Worm (Caenorhabditis elegans): Measurements from ENCODE around the gene K03H1.12.

DNA sequence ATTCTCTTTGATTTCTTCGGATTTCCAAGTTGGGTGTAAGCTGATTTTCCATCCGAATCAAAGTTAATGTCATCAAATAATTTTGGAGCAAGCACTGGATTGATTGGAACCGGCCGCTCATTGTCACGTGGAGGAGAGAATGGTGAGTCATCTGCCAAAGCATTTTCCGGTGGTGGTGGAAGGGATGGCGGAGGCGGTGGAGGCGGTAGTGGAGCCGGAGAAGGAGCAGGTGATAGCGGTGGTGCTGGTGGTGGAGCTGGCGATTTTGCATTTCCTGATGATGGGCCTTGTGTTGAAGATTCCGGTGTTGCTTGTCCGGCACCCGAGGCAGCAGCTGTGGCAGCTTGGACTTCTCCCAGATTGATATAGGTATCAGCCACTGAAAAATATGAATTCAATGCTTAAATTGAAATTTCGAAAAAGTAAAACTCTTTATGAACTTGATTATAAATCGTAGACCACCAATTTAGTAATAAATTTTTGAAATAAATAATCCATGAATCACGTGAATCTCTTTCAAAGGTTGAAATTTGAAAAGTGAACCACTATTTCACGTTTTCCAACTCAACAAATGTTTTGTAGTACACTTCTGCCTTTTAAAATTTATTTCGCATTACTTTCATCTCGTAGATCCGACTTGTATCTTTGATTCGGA lies at the start of gene K03H1.12, which contains the start of gene K03H1.9:
- TF ChIP-seq unc-62 (GFP tag; optimal IDR thresholded peaks at IDR 0.05 in 1 of 2) (no peak), unc-62 (tag; optimal IDR thresholded peaks at IDR 0.05) (no peak), daf-19 (GFP tag; conservative IDR thresholded peaks at IDR 0.05) (no peak), F37D6.2 (tag; optimal IDR thresholded peaks at IDR 0.05) (no peak), nhr-10 (tag; optimal IDR thresholded peaks at IDR 0.05) (no peak), snpc-4 (tag; optimal IDR thresholded peaks at IDR 0.05) (no peak), fos-1 (tag; optimal IDR thresholded peaks at IDR 0.05) (no peak), daf-8 (GFP tag; IDR thresholded peaks at IDR 0.05) (no peak)

All from whole organism, L4 larva.